Worm (Caenorhabditis elegans): ENCODE results near the gene T05A8.11.

The T05A8.11 gene

ce11 chrII:2686985-2687675 is 38.3 kb downstream of the T05A8.11 start, which contains the start of the genes sup-9 and nspf-1 (continued):
- TF ChIP-seq aptf-3 (GFP tag; IDR thresholded peaks at IDR 0.05) = no peak
- TF ChIP-seq athp-1 (tag; optimal IDR thresholded peaks at IDR 0.05) = no peak
- TF ChIP-seq snpc-1.3 (tag; optimal IDR thresholded peaks at IDR 0.05; ENCODE audit: insufficient read depth) = no peak

- TF ChIP-seq F49E8.2 (tag; optimal IDR thresholded peaks at IDR 0.05; ENCODE audit: insufficient read depth) (no peak), lin-54 (GFP tag; optimal IDR thresholded peaks at IDR 0.05) (no peak), tbx-9 (tag; optimal IDR thresholded peaks at IDR 0.05; ENCODE audit: borderline replicate concordance) (no peak), F33H1.4 (GFP tag; IDR thresholded peaks at IDR 0.05) (no peak)
Measured at ce11 chrII:2684783-2685182, 40.7 kb downstream of the T05A8.11 start.

ce11 chrII:2684208-2684607 is 41.3 kb downstream of the T05A8.11 start, which contains the start of gene ceh-87:
Gene ceh-87, minus strand, starts transcription at chrII:2684308.
- TF ChIP-seq attf-3 (GFP tag; conservative IDR thresholded peaks at IDR 0.05) (no peak), B0019.2 (GFP tag; conservative IDR thresholded peaks at IDR 0.05) (no peak), sea-2 (GFP tag; IDR thresholded peaks at IDR 0.05) (no peak), ZK185.1 (tag; optimal IDR thresholded peaks at IDR 0.05; ENCODE audit: poor library complexity, severe bottlenecking) (no peak), die-1 (tag; optimal IDR thresholded peaks at IDR 0.05) (no peak), atf-7 (tag; optimal IDR thresholded peaks at IDR 0.05) (no peak), F49E8.2 (tag; optimal IDR thresholded peaks at IDR 0.05; ENCODE audit: insufficient read depth) (no peak), tbx-9 (tag; optimal IDR thresholded peaks at IDR 0.05; ENCODE audit: borderline replicate concordance) (no peak), lin-54 (GFP tag; optimal IDR thresholded peaks at IDR 0.05) (no peak), F23B12.7 (tag; optimal IDR thresholded peaks at IDR 0.05; ENCODE audit: insufficient read depth) (no peak), cebp-2 (GFP tag; IDR thresholded peaks at IDR 0.05) (no peak), somi-1 (GFP tag; optimal IDR thresholded peaks at IDR 0.05) (no peak), gei-17 (GFP tag; optimal IDR thresholded peaks at IDR 0.05) (no peak), lin-26 (GFP tag; IDR thresholded peaks at IDR 0.05) (no peak), aptf-2 (GFP tag; conservative IDR thresholded peaks at IDR 0.05) (no peak), F33H1.4 (GFP tag; IDR thresholded peaks at IDR 0.05) (no peak), F55B11.4 (tag; optimal IDR thresholded peaks at IDR 0.05; ENCODE audit: borderline replicate concordance, insufficient read depth) (no peak), bed-2 (GFP tag; IDR thresholded peaks at IDR 0.05) (no peak)

ce11 chrII:2681118-2681517 is 44.3 kb downstream of the T05A8.11 start, which contains the start of gene F34D6.1:
Gene F34D6.1, minus strand, starts transcription at chrII:2681218.
- TF ChIP-seq let-526 (GFP tag; IDR thresholded peaks at IDR 0.05) = no peak
- TF ChIP-seq C17E4.6 (GFP tag; IDR thresholded peaks at IDR 0.05) = no peak
- TF ChIP-seq ceh-58 (GFP tag; IDR thresholded peaks at IDR 0.05) = no peak
- no peak for TF ChIP-seq ztf-26 (tag; optimal IDR thresholded peaks at IDR 0.05)
- no peak for TF ChIP-seq mcd-1 (GFP tag; IDR thresholded peaks at IDR 0.05)

ce11 chrII:2677534-2678168 is 47.8 kb downstream of the T05A8.11 start, which contains the start of gene F22E5.17:
Gene F22E5.17, plus strand, starts transcription at chrII:2678041.
- TF ChIP-seq madf-8 (GFP tag; conservative IDR thresholded peaks at IDR 0.05) = peak; percentile 62
- TF ChIP-seq madf-6 (GFP tag; IDR thresholded peaks at IDR 0.05) = peak; percentile 74
- TF ChIP-seq T26A5.8 (tag; optimal IDR thresholded peaks at IDR 0.05) = no peak
- no peak for TF ChIP-seq him-1 (tag; optimal IDR thresholded peaks at IDR 0.05)
- no peak for TF ChIP-seq F52B5.7 (tag; optimal IDR thresholded peaks at IDR 0.05)
- peak; percentile 77 for TF ChIP-seq aptf-2 (GFP tag; conservative IDR thresholded peaks at IDR 0.05)
- 0 out of 2 replicates have a peak, but pooled peaks have one; percentile 17 for TF ChIP-seq dox-1 (GFP tag; IDR thresholded peaks at IDR 0.05)
- TF ChIP-seq atf-7 (tag; optimal IDR thresholded peaks at IDR 0.05) = peak; percentile 36
- 0 out of 2 replicates have a peak, but pooled peaks have one; percentile 10 for TF ChIP-seq ekl-4 (GFP tag; IDR thresholded peaks at IDR 0.05)
- no peak for TF ChIP-seq snpc-4 (GFP tag; optimal IDR thresholded peaks at IDR 0.05)
- TF ChIP-seq snpc-4 (tag; optimal IDR thresholded peaks at IDR 0.05) = peak in 1 of 4 experiments; percentile 36
- TF ChIP-seq ztf-18 (tag; optimal IDR thresholded peaks at IDR 0.05) = no peak
- peak; percentile 63 for TF ChIP-seq efl-1 (GFP tag; optimal IDR thresholded peaks at IDR 0.05)
- TF ChIP-seq lin-35 (GFP tag; optimal IDR thresholded peaks at IDR 0.05) = no peak
- peak; percentile 84 for TF ChIP-seq nhr-80 (tag; optimal IDR thresholded peaks at IDR 0.05)
- no peak for TF ChIP-seq ztf-26 (tag; optimal IDR thresholded peaks at IDR 0.05)
